Fruit fly (Drosophila melanogaster) whole organism, embryonic: ENCODE results near the gene CG4576.

Experiments
- Awh ChIP-seq: fragments of 200-800 bp; sonication (Bioruptor generic); IDR thresholded peaks from 2 replicates; pipeline ENCODE4, ENCODE4 v1.3.6; 2022; ENCODE audit warnings: missing biosample characterization, missing genetic modification characterization
- B-H1 ChIP-seq: fragments of 200-800 bp; sonication (Bioruptor generic); IDR thresholded peaks from 3 replicates; pipeline ENCODE4 v1.3.6; 2022; ENCODE audit warnings: missing biosample characterization, missing genetic modification characterization
- BEAF-32 ChIP-seq: fragments of 200-800 bp; sonication (Bioruptor generic); optimal IDR thresholded peaks from 3 replicates; lab custom pipeline; 2017; ENCODE audit warnings: missing biosample characterization, missing genetic modification characterization, mild to moderate bottlenecking, moderate library complexity, missing genetic modification reagents
- BtbVII ChIP-seq: fragments of 200-800 bp; sonication (Bioruptor generic); optimal IDR thresholded peaks from 3 replicates; lab custom pipeline; 2017; ENCODE audit warnings: missing biosample characterization, mild to moderate bottlenecking, missing genetic modification characterization
- CG10209 ChIP-seq: fragments of 200-800 bp; sonication (Bioruptor generic); optimal IDR thresholded peaks from 3 replicates; lab custom pipeline; 2017; ENCODE audit warnings: missing biosample characterization, mild to moderate bottlenecking, missing genetic modification characterization, missing genetic modification reagents
- CG10431 ChIP-seq: fragments of 200-800 bp; sonication (Bioruptor generic); optimal IDR thresholded peaks from 3 replicates; lab custom pipeline; 2018; ENCODE audit warnings: missing biosample characterization, mild to moderate bottlenecking, missing genetic modification characterization
- CG10565 ChIP-seq: fragments of 200-800 bp; sonication (Bioruptor generic); optimal IDR thresholded peaks from 3 replicates; lab custom pipeline; 2016; ENCODE audit warnings: missing biosample characterization, mild to moderate bottlenecking, missing genetic modification characterization
- CG12155 ChIP-seq: fragments of 200-800 bp; sonication (Bioruptor generic); optimal IDR thresholded peaks from 3 replicates; lab custom pipeline; 2016; ENCODE audit warnings: missing biosample characterization, missing genetic modification characterization
- CG12391 ChIP-seq: fragments of 200-800 bp; sonication (Bioruptor generic); optimal IDR thresholded peaks from 3 replicates; lab custom pipeline; 2018; ENCODE audit warnings: missing biosample characterization, mild to moderate bottlenecking, missing genetic modification characterization, moderate library complexity
- CG15479 ChIP-seq: fragments of 200-800 bp; sonication (Bioruptor generic); optimal IDR thresholded peaks from 3 replicates; lab custom pipeline; 2019; ENCODE audit warnings: missing biosample characterization, mild to moderate bottlenecking, missing genetic modification characterization, moderate library complexity
- CG1832 ChIP-seq: fragments of 200-800 bp; sonication (Bioruptor generic); optimal IDR thresholded peaks from 2 replicates; lab custom pipeline; 2017; ENCODE audit warnings: missing biosample characterization, mild to moderate bottlenecking, missing genetic modification characterization, inconsistent platforms
- CG34376 ChIP-seq: fragments of 200-800 bp; sonication (Bioruptor generic); optimal IDR thresholded peaks from 2 replicates; lab custom pipeline; 2018; ENCODE audit warnings: missing biosample characterization, mild to moderate bottlenecking, missing genetic modification characterization
- CG3847 ChIP-seq: fragments of 200-800 bp; sonication (Bioruptor generic); IDR thresholded peaks from 2 replicates; pipeline ENCODE4 v1.3.6; 2022; ENCODE audit warnings: missing biosample characterization, missing genetic modification characterization
- CG4730 ChIP-seq: fragments of 200-800 bp; sonication (Bioruptor generic); IDR thresholded peaks from 2 replicates; pipeline ENCODE4 v1.3.6; 2022; ENCODE audit warnings: missing biosample characterization, missing genetic modification characterization
- CG5180 ChIP-seq: fragments of 200-800 bp; sonication (Bioruptor generic); optimal IDR thresholded peaks from 3 replicates; lab custom pipeline; 2017; ENCODE audit warnings: missing biosample characterization, missing genetic modification characterization, mild to moderate bottlenecking, moderate library complexity, missing genetic modification reagents
- CG6654 ChIP-seq: fragments of 200-800 bp; sonication (Bioruptor generic); optimal IDR thresholded peaks from 2 replicates; lab custom pipeline; 2017; ENCODE audit warnings: missing biosample characterization, mild to moderate bottlenecking, missing genetic modification characterization
- CG7372 ChIP-seq: fragments of 200-800 bp; sonication (Bioruptor generic); IDR thresholded peaks from 2 replicates; pipeline ENCODE4 v1.3.6; 2022; ENCODE audit warnings: missing biosample characterization, missing genetic modification characterization
- CG7963 ChIP-seq: fragments of 200-800 bp; sonication (Bioruptor generic); IDR thresholded peaks from 3 replicates; pipeline ENCODE4 v1.3.6; 2022; ENCODE audit warnings: missing biosample characterization, missing genetic modification characterization; ENCODE audit not compliant: partially characterized antibody
- CG9215 ChIP-seq: fragments of 200-800 bp; sonication (Bioruptor generic); IDR thresholded peaks from 2 replicates; pipeline ENCODE4 v1.3.6; 2022; ENCODE audit warnings: missing biosample characterization, missing genetic modification characterization
- Doc3 ChIP-seq: fragments of 200-800 bp; sonication (Bioruptor generic); IDR thresholded peaks from 3 replicates; pipeline ENCODE4 v1.3.6; 2022; ENCODE audit warnings: missing biosample characterization, missing genetic modification characterization; ENCODE audit not compliant: partially characterized antibody
- Ets65A ChIP-seq: fragments of 200-800 bp; sonication (Bioruptor generic); peaks from one replicate; lab custom pipeline; 2016; ENCODE audit warnings: missing biosample characterization, missing genetic modification characterization
- Jarid2 ChIP-seq: fragments of 200-800 bp; sonication (Bioruptor generic); optimal IDR thresholded peaks from 3 replicates; lab custom pipeline; 2017; ENCODE audit warnings: mild to moderate bottlenecking, missing biosample characterization, missing genetic modification reagents, missing genetic modification characterization
- Med ChIP-seq: fragments of 200-800 bp; sonication (Bioruptor generic); peaks from one replicate; lab custom pipeline; 2016; ENCODE audit warnings: missing biosample characterization, missing genetic modification characterization, mild to moderate bottlenecking, inconsistent platforms, moderate library complexity
- Meics ChIP-seq: fragments of 200-800 bp; sonication (Bioruptor generic); optimal IDR thresholded peaks from 2 replicates; lab custom pipeline; 2017; ENCODE audit warnings: missing biosample characterization, mild to moderate bottlenecking, missing genetic modification characterization
- Trl ChIP-seq, 3 experiments: fragments of >200 bp in 2 of 3; fragments of 200-800 bp in 1 of 3; sonication (Bioruptor generic) in 1 of 3; optimal IDR thresholded peaks; 2 replicates in 1 of 3; 3 replicates in 2 of 3; lab custom pipeline; 2016 to 2017; ENCODE audit warnings: missing biosample characterization in 1 of 3, missing genetic modification characterization in 1 of 3
- amos ChIP-seq: fragments of 200-800 bp; sonication (Bioruptor generic); IDR thresholded peaks from 2 replicates; pipeline ENCODE4 v1.3.6; 2022; ENCODE audit warnings: missing biosample characterization, missing genetic modification characterization; ENCODE audit not compliant: partially characterized antibody
- ato ChIP-seq: fragments of 200-800 bp; sonication (Bioruptor generic); IDR thresholded peaks from 2 replicates; pipeline ENCODE4 v1.3.6; 2022; ENCODE audit warnings: missing biosample characterization, missing genetic modification characterization; ENCODE audit not compliant: partially characterized antibody
- ci ChIP-seq: fragments of 200-800 bp; sonication (Bioruptor generic); IDR thresholded peaks from 3 replicates; pipeline ENCODE4 v1.3.6; 2022; ENCODE audit warnings: missing biosample characterization, missing genetic modification characterization
- dm ChIP-seq: fragments of 200-800 bp; sonication (Bioruptor generic); optimal IDR thresholded peaks from 3 replicates; lab custom pipeline; 2016; ENCODE audit warnings: missing biosample characterization, missing genetic modification characterization
- dmrt11E ChIP-seq: fragments of 200-800 bp; sonication (Bioruptor generic); optimal IDR thresholded peaks from 3 replicates; lab custom pipeline; 2018; ENCODE audit warnings: missing biosample characterization, mild to moderate bottlenecking, missing genetic modification characterization, moderate library complexity
- dmrt99B ChIP-seq: fragments of 200-800 bp; sonication (Bioruptor generic); optimal IDR thresholded peaks from 2 replicates; lab custom pipeline; 2018; ENCODE audit warnings: missing biosample characterization, mild to moderate bottlenecking, missing genetic modification characterization, moderate library complexity
- ftz-f1 ChIP-seq: fragments of 200-800 bp; sonication (Bioruptor generic); optimal IDR thresholded peaks from 2 replicates; lab custom pipeline; 2016; ENCODE audit warnings: missing biosample characterization, missing genetic modification characterization
- ham ChIP-seq: fragments of 200-800 bp; sonication (Bioruptor generic); IDR thresholded peaks from 2 replicates; pipeline ENCODE4 v1.3.6; 2022; ENCODE audit warnings: missing biosample characterization, missing genetic modification characterization
- kay ChIP-seq: fragments of 200-800 bp; sonication (Bioruptor generic); optimal IDR thresholded peaks from 2 replicates; lab custom pipeline; 2016; ENCODE audit warnings: missing biosample characterization, missing genetic modification characterization
- lbe ChIP-seq: fragments of 200-800 bp; sonication (Bioruptor generic); optimal IDR thresholded peaks from 2 replicates; lab custom pipeline; 2016; ENCODE audit warnings: missing biosample characterization, mild to moderate bottlenecking, missing genetic modification characterization
- pros ChIP-seq: fragments of 200-800 bp; sonication (Bioruptor generic); optimal IDR thresholded peaks from 3 replicates; lab custom pipeline; 2019; ENCODE audit warnings: missing biosample characterization, mild to moderate bottlenecking, missing genetic modification characterization, moderate library complexity
- ro ChIP-seq: fragments of 200-800 bp; sonication (Bioruptor generic); IDR thresholded peaks from 2 replicates; pipeline ENCODE4 v1.3.6; 2022; ENCODE audit warnings: missing biosample characterization, missing genetic modification characterization
- stwl ChIP-seq: fragments of 200-800 bp; sonication (Bioruptor generic); optimal IDR thresholded peaks from 3 replicates; lab custom pipeline; 2018; ENCODE audit warnings: missing biosample characterization, mild to moderate bottlenecking, missing genetic modification characterization, moderate library complexity
- tx ChIP-seq: fragments of 200-800 bp; sonication (Bioruptor generic); optimal IDR thresholded peaks from 2 replicates; lab custom pipeline; 2016; ENCODE audit warnings: missing biosample characterization, missing genetic modification characterization

Gene CG4576

dm6 chr3R:15839294-15839693 is 13.7 kb downstream of the CG4576 start, which contains the start of gene Pbp45 (continued):
- no peak for TF ChIP-seq CG6654 (GFP tag; lab: Kevin White, UChicago)
- TF ChIP-seq stwl (tag; lab: Kevin White, UChicago) = peak; percentile 98
- peak; percentile 41 for TF ChIP-seq Med
- TF ChIP-seq CG4730 (GFP tag; lab: Robert Waterston, UW) = no peak; the same call in 1 of the 2 replicates
- no peak for TF ChIP-seq ro
- TF ChIP-seq amos (GFP tag; lab: Robert Waterston, UW) = peak; percentile 29; the same call in 1 of the 2 replicates
- no peak for TF ChIP-seq dmrt11E (tag; lab: Kevin White, UChicago)
- TF ChIP-seq CG3847 = peak; percentile 27; the same call in 1 of the 2 replicates
- TF ChIP-seq tx (GFP tag; lab: Kevin White, UChicago) = no peak
- TF ChIP-seq BEAF-32 (GFP tag; lab: Kevin White, UChicago) = peak; percentile 34
- no peak for TF ChIP-seq CG12391 (tag; lab: Kevin White, UChicago)
- TF ChIP-seq pros = no peak
- TF ChIP-seq Doc3 (GFP tag; lab: Robert Waterston, UW) = 0 out of 3 replicates have a peak, but pooled peaks have one; percentile 23

- TF ChIP-seq ato = no peak
- no peak for TF ChIP-seq CG7372 (GFP tag; lab: Robert Waterston, UW)
- TF ChIP-seq ci (GFP tag; lab: Robert Waterston, UW) = no peak
- no peak for TF ChIP-seq B-H1
- no peak for TF ChIP-seq dm (GFP tag; lab: Kevin White, UChicago)
- no peak for TF ChIP-seq lbe (GFP tag; lab: Kevin White, UChicago)
- no peak for TF ChIP-seq Meics (GFP tag; lab: Kevin White, UChicago)
- TF ChIP-seq CG10565 = no peak
- no peak for TF ChIP-seq CG5180 (GFP tag; lab: Kevin White, UChicago)
- TF ChIP-seq CG10431 = no peak
- no peak for TF ChIP-seq CG9215
These were observed 20.7 kb downstream of the CG4576 start, which contains the start of gene CG4546 for dm6 chr3R:15846234-15846633. TSS of gene CG4546 (plus strand) at chr3R:15846534.

- no peak for TF ChIP-seq CG12155 (GFP tag; lab: Kevin White, UChicago)
- TF ChIP-seq Trl (optimal IDR thresholded peaks at IDR 0.05; lab: Kevin White, UChicago) = peak; percentile 4 to 14
- no peak for TF ChIP-seq Trl (GFP tag; optimal IDR thresholded peaks at IDR 0.05; lab: Kevin White, UChicago)
- TF ChIP-seq kay (GFP tag; lab: Kevin White, UChicago) = no peak
- peak; percentile 89 for TF ChIP-seq CG34376 (GFP tag; lab: Kevin White, UChicago)
- peak; percentile 24 for TF ChIP-seq CG1832 (GFP tag; lab: Kevin White, UChicago)
- TF ChIP-seq Awh = no peak
- 0 out of 2 replicates have a peak, but pooled peaks have one; percentile 12 for TF ChIP-seq ham (GFP tag; lab: Robert Waterston, UW)
- TF ChIP-seq CG15479 (GFP tag; lab: Kevin White, UChicago) = peak; percentile 16
- no peak for TF ChIP-seq CG10209 (GFP tag; lab: Kevin White, UChicago)
- no peak for TF ChIP-seq dmrt99B (tag; lab: Kevin White, UChicago)
- no peak for TF ChIP-seq CG7963
- TF ChIP-seq, all 482 proteins: peak for 5
These were observed 26.4 kb downstream of the CG4576 start for dm6 chr3R:15851912-15852311.

DNA sequence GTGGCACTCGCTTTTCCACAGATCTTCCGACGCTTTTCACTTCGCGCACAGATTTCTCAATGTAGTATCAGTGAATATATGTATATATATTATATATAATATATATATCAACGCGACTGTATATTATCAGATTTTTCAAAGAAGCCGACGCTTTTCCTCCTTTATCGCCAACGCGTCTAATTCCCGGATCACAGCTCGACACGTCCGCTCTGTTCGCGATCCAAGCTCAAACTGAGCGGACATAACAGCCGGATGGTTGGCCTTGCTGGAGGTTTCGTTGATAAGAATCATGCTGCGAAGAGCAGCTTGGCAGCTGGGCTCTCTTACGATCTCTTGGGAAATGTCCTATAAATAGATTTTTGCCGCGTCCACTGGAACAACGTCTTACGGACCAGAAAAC is 27.8 kb downstream of the CG4576 start, which contains the start of gene cv-d:
TSS of gene cv-d (minus strand) at position 235 of the 400 bp plus-strand sequence.
- TF ChIP-seq Jarid2 (GFP tag; lab: Kevin White, UChicago) (peak; percentile 25), CG34376 (GFP tag; lab: Kevin White, UChicago) (peak; percentile 29), BtbVII (GFP tag; lab: Kevin White, UChicago) (no peak), ftz-f1 (GFP tag; lab: Kevin White, UChicago) (peak; percentile 6), Ets65A (peak; percentile 34)
